Worm (Caenorhabditis elegans) whole organism, L3 larva: ENCODE results near the gene Y19D2B.1.

Source experiments
- ama-1 ChIP-seq: fragments of 150-350 bp; optimal IDR thresholded peaks from 2 replicates; lab custom pipeline; 2018
- ceh-28 ChIP-seq: fragments of 150-350 bp; optimal IDR thresholded peaks from 2 replicates; lab custom pipeline; 2014; ENCODE audit warnings: missing biosample characterization, missing genetic modification reagents, missing genetic modification characterization
- elt-1 ChIP-seq: fragments of 150-350 bp; optimal IDR thresholded peaks from 2 replicates; lab custom pipeline; 2014; ENCODE audit warnings: missing biosample characterization, missing genetic modification characterization
- elt-3 ChIP-seq, 3 experiments: fragments of 150-350 bp in 1 of 3; sonication (generic microtip) in 2 of 3; optimal IDR thresholded peaks; 2 replicates in 2 of 3; 4 replicates in 1 of 3; lab custom pipeline; 2014 to 2017; ENCODE audit warnings: missing biosample characterization in 3 of 3, missing genetic modification characterization in 3 of 3
- fkh-10 ChIP-seq: sonication (generic microtip); optimal IDR thresholded peaks from 2 replicates; lab custom pipeline; 2017; ENCODE audit warnings: missing biosample characterization, missing genetic modification reagents, missing genetic modification characterization
- fos-1 ChIP-seq: fragments of 150-350 bp; optimal IDR thresholded peaks from 2 replicates; lab custom pipeline; 2014; ENCODE audit warnings: missing biosample characterization, missing genetic modification characterization
- nfya-1 ChIP-seq: sonication (generic microtip); optimal IDR thresholded peaks from 2 replicates; lab custom pipeline; 2017; ENCODE audit warnings: missing genetic modification characterization, mild to moderate bottlenecking, missing compliant biosample characterization, antibody characterized with exemption, moderate library complexity; ENCODE audit not compliant: insufficient read depth
- nhr-12 ChIP-seq: fragments of 150-350 bp; optimal IDR thresholded peaks from 2 replicates; lab custom pipeline; 2014; ENCODE audit warnings: missing biosample characterization, missing genetic modification characterization
- nhr-23 ChIP-seq: fragments of 150-350 bp; optimal IDR thresholded peaks from 2 replicates; lab custom pipeline; 2014; ENCODE audit warnings: missing biosample characterization, missing genetic modification reagents, missing genetic modification characterization
- nhr-28 ChIP-seq: fragments of 150-350 bp; optimal IDR thresholded peaks from 2 replicates; lab custom pipeline; 2014; ENCODE audit warnings: missing biosample characterization, missing genetic modification characterization
- skn-1 ChIP-seq: fragments of 150-350 bp; optimal IDR thresholded peaks from 2 replicates; lab custom pipeline; 2014; ENCODE audit warnings: missing biosample characterization, missing genetic modification characterization
- unc-39 ChIP-seq: sonication (generic microtip); optimal IDR thresholded peaks from 4 replicates; lab custom pipeline; 2017; ENCODE audit warnings: missing biosample characterization, missing genetic modification characterization
- ztf-11 ChIP-seq: fragments of 150-350 bp; optimal IDR thresholded peaks from 2 replicates; lab custom pipeline; 2014; ENCODE audit warnings: missing biosample characterization, missing genetic modification characterization
- ztf-4 ChIP-seq: fragments of 150-350 bp; optimal IDR thresholded peaks from 2 replicates; lab custom pipeline; 2014; ENCODE audit warnings: missing biosample characterization, missing genetic modification characterization

ce11 chrII:10947317-10947716, 24.5 kb upstream of the Y19D2B.1 start, which contains the start of the genes tceb-3 and gskl-1:
- TF ChIP-seq ama-1 (lab: Kevin White, UChicago), result no peak
- TF ChIP-seq fos-1, result no peak
- TF ChIP-seq nfya-1 (tag; lab: Kevin White, UChicago), result no peak
- TF ChIP-seq elt-3 (tag; optimal IDR thresholded peaks at IDR 0.05; lab: Kevin White, UChicago), result no peak
- no peak for TF ChIP-seq skn-1
- TF ChIP-seq nhr-23 (tag; lab: Kevin White, UChicago), result no peak
- TF ChIP-seq fkh-10 (GFP tag; lab: Kevin White, UChicago), result no peak
- no peak for TF ChIP-seq nhr-12 (tag; lab: Kevin White, UChicago)
- TF ChIP-seq unc-39, result no peak
- no peak for TF ChIP-seq nhr-28 (tag; lab: Kevin White, UChicago)
- TF ChIP-seq ztf-4 (tag; lab: Kevin White, UChicago), result no peak
- TF ChIP-seq ztf-11 (tag; lab: Kevin White, UChicago), result no peak
- no peak for TF ChIP-seq ceh-28
- no peak for TF ChIP-seq elt-1 (tag; lab: Kevin White, UChicago)
